Fruit fly (Drosophila melanogaster) S2 (cell line): ENCODE measurements around the gene ci.

Source experiments
- CG8478 ChIP-seq: fragments of >200 bp; optimal IDR thresholded peaks from 2 replicates; lab custom pipeline; 2018
- CTCF ChIP-seq, 2 experiments: fragments of >200 bp; optimal IDR thresholded peaks; 2 replicates each; lab custom pipeline; 2018

The ci gene

dm6 chr4:60001-60997 lies 3.5 kb upstream of the ci start:
- TF ChIP-seq CTCF (optimal IDR thresholded peaks at IDR 0.05; lab: Kevin White, UChicago) (no peak), CG8478 (lab: Kevin White, UChicago) (no peak)

- TF ChIP-seq CG8478 (lab: Kevin White, UChicago) (no peak), CTCF (optimal IDR thresholded peaks at IDR 0.05; lab: Kevin White, UChicago) (no peak)
These were observed 2.2 kb upstream of the ci start for dm6 chr4:58896-59525.

dm6 chr4:54633-55032 lies 2.2 kb downstream of the ci start:
- no peak for TF ChIP-seq CG8478 (lab: Kevin White, UChicago)
- TF ChIP-seq CTCF (optimal IDR thresholded peaks at IDR 0.05; lab: Kevin White, UChicago) = no peak

dm6 chr4:46942-47527 lies 9.8 kb downstream of the ci start:
- no peak for TF ChIP-seq CTCF (optimal IDR thresholded peaks at IDR 0.05; lab: Kevin White, UChicago)
- TF ChIP-seq CG8478 (lab: Kevin White, UChicago) = no peak

- TF ChIP-seq CG8478 (lab: Kevin White, UChicago) (no peak), CTCF (optimal IDR thresholded peaks at IDR 0.05; lab: Kevin White, UChicago) (no peak)
These were observed 10.4 kb downstream of the ci start for dm6 chr4:46484-46883.

dm6 chr4:44780-45179 lies 12.1 kb downstream of the ci start:
- TF ChIP-seq CG8478 (lab: Kevin White, UChicago) = no peak
- TF ChIP-seq CTCF (optimal IDR thresholded peaks at IDR 0.05; lab: Kevin White, UChicago) = no peak

dm6 chr4:43936-44260 lies 12.9 kb downstream of the ci start:
- no peak for TF ChIP-seq CG8478 (lab: Kevin White, UChicago)
- TF ChIP-seq CTCF (optimal IDR thresholded peaks at IDR 0.05; lab: Kevin White, UChicago) = no peak

- TF ChIP-seq CG8478 (lab: Kevin White, UChicago) = no peak
These were observed 13.5 kb downstream of the ci start, which contains the start of gene PlexB for dm6 chr4:43179-43935. PlexB (minus strand) TSS chr4:43778.

- TF ChIP-seq CTCF (optimal IDR thresholded peaks at IDR 0.05; lab: Kevin White, UChicago) (no peak), CG8478 (lab: Kevin White, UChicago) (no peak)
These were observed 14.5 kb downstream of the ci start for dm6 chr4:42352-42751.

dm6 chr4:1409-1808 lies 55.4 kb downstream of the ci start:
- TF ChIP-seq CG8478 (lab: Kevin White, UChicago) = no peak
- no peak for TF ChIP-seq CTCF (optimal IDR thresholded peaks at IDR 0.05; lab: Kevin White, UChicago)

dm6 chr4:579-978 lies 56.3 kb downstream of the ci start, which contains the start of gene JYalpha:
JYalpha (plus strand) TSS chr4:879.
- TF ChIP-seq CG8478 (lab: Kevin White, UChicago) (no peak), CTCF (optimal IDR thresholded peaks at IDR 0.05; lab: Kevin White, UChicago) (no peak)
